Comparison of ENCODE assay signal across 4 fruit fly cellular contexts in the genomic region with DNA sequence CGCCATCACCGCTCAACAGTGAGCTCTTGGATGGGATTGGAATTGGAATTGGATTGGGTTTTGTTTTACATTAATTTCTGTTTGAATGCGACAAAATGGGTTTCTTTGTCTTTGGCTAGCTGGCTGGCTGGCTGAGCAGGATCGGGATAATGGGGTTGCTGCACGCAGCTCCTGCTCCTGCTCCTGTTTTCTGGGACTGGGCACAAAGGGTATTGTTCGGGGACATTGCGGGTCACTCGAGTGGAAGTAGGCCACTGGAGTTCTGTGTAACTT.
TF ChIP-seq lines count a peak whose summit lies in the region.

No protein-coding gene starts in this region.

- TF ChIP-seq CTCF in whole organism, embryonic (GFP tag; optimal IDR thresholded peaks at IDR 0.05; lab: Kevin White, UChicago): no peak

TF ChIP-seq in whole organism, embryonic, 481 proteins besides CTCF, POLR2A, EP300 and RAD21:
- TF ChIP-seq vnd (GFP tag; IDR thresholded peaks at IDR 0.05; lab: Robert Waterston, UW; ENCODE audit: partially characterized antibody) (0 out of 3 replicates have a peak, but pooled peaks have one; percentile 16), CG7963 (GFP tag; IDR thresholded peaks at IDR 0.05; lab: Robert Waterston, UW; ENCODE audit: partially characterized antibody) (0 out of 3 replicates have a peak, but pooled peaks have one; percentile 18), Kr (GFP tag; optimal IDR thresholded peaks at IDR 0.05; lab: Kevin White, UChicago) (no peak), crol (GFP tag; IDR thresholded peaks at IDR 0.05; lab: Robert Waterston, UW) (peak; percentile 66; the same call in 1 of the 2 replicates)

TF ChIP-seq in whole organism, prepupa, 60 proteins besides CTCF, POLR2A, EP300 and RAD21:
- no peak for TF ChIP-seq CG31627 (GFP tag; optimal IDR thresholded peaks at IDR 0.05; lab: Kevin White, UChicago)
- peak; percentile 81 for TF ChIP-seq svp (GFP tag; lab: Kevin White, UChicago)

TF ChIP-seq in whole organism, pupa, 21 proteins besides CTCF, POLR2A, EP300 and RAD21:
- TF ChIP-seq EcR (GFP tag; optimal IDR thresholded peaks at IDR 0.05; lab: Kevin White, UChicago) (peak; percentile 97), D1 (tag; optimal IDR thresholded peaks at IDR 0.05; lab: Kevin White, UChicago) (no peak)
TF ChIP-seq in whole organism, pupa: peak in this region for 1.

TF ChIP-seq in whole organism, wandering third instar larva, 38 proteins besides CTCF, POLR2A, EP300 and RAD21:
- TF ChIP-seq GATAd (GFP tag; optimal IDR thresholded peaks at IDR 0.05; lab: Kevin White, UChicago) (no peak), lola (GFP tag; optimal IDR thresholded peaks at IDR 0.05; lab: Kevin White, UChicago) (peak; percentile 3), Jra (GFP tag; optimal IDR thresholded peaks at IDR 0.05; lab: Kevin White, UChicago) (no peak)
